Worm (Caenorhabditis elegans): Measurements from ENCODE around the gene F22E5.11.
A peak's percentile ranks its signal among the peaks of the same experiment; 100 is the strongest.

F22E5.11 gene

ce11 chrII:2649015-2649414, 4.6 kb upstream of the F22E5.11 start (continued):
- TF ChIP-seq nhr-12 (tag; optimal IDR thresholded peaks at IDR 0.05), result no peak
- no peak for TF ChIP-seq fos-1 (tag; optimal IDR thresholded peaks at IDR 0.05)
- TF ChIP-seq nhr-90 (tag; optimal IDR thresholded peaks at IDR 0.05; ENCODE audit: poor library complexity), result no peak
- TF ChIP-seq nhr-19 (GFP tag; conservative IDR thresholded peaks at IDR 0.05), result 0 out of 2 replicates have a peak, but pooled peaks have one; percentile 9
- no peak for TF ChIP-seq lir-3 (tag; optimal IDR thresholded peaks at IDR 0.05; ENCODE audit: poor library complexity)
- TF ChIP-seq unc-98 (GFP tag; IDR thresholded peaks at IDR 0.05), result no peak
- no peak for TF ChIP-seq sup-37 (GFP tag; optimal IDR thresholded peaks at IDR 0.05)
- peak; percentile 5 to 11 for TF ChIP-seq lin-35 (GFP tag; optimal IDR thresholded peaks at IDR 0.05)
- TF ChIP-seq aly-2 (tag; optimal IDR thresholded peaks at IDR 0.05), result no peak
- TF ChIP-seq unc-62 (GFP tag; optimal IDR thresholded peaks at IDR 0.05), result no peak
- TF ChIP-seq nhr-77 (tag; optimal IDR thresholded peaks at IDR 0.05), result no peak
- TF ChIP-seq hpl-2 (GFP tag; optimal IDR thresholded peaks at IDR 0.05), result no peak
- TF ChIP-seq dpl-1 (GFP tag; optimal IDR thresholded peaks at IDR 0.05), result peak; percentile 9 to 54 (median 35)
- peak; percentile 61 for TF ChIP-seq nhr-71 (tag; optimal IDR thresholded peaks at IDR 0.05)
- TF ChIP-seq fkh-8 (tag; optimal IDR thresholded peaks at IDR 0.05), result peak; percentile 52
- no peak for TF ChIP-seq unc-30 (tag; optimal IDR thresholded peaks at IDR 0.05)
- TF ChIP-seq pax-3 (tag; optimal IDR thresholded peaks at IDR 0.05), result no peak
- TF ChIP-seq irx-1 (tag; optimal IDR thresholded peaks at IDR 0.05), result no peak
- peak; percentile 44 for TF ChIP-seq mep-1 (tag; optimal IDR thresholded peaks at IDR 0.05)
- TF ChIP-seq swsn-7 (tag; optimal IDR thresholded peaks at IDR 0.05), result peak; percentile 47
- no peak for TF ChIP-seq ceh-63 (GFP tag; optimal IDR thresholded peaks at IDR 0.05)
- TF ChIP-seq tlp-1 (tag; optimal IDR thresholded peaks at IDR 0.05), result no peak
- TF ChIP-seq fkh-4 (tag; optimal IDR thresholded peaks at IDR 0.05; ENCODE audit: borderline replicate concordance), result no peak
- peak; percentile 49 for TF ChIP-seq nhr-20 (tag; optimal IDR thresholded peaks at IDR 0.05)
- no peak for TF ChIP-seq nhr-84 (tag; optimal IDR thresholded peaks at IDR 0.05)
- TF ChIP-seq zip-4 (GFP tag; optimal IDR thresholded peaks at IDR 0.05), result no peak
- TF ChIP-seq C16A3.4 (tag; optimal IDR thresholded peaks at IDR 0.05), result no peak

- TF ChIP-seq xbp-1 (tag; optimal IDR thresholded peaks at IDR 0.05), result peak; percentile 2
Measured at ce11 chrII:2646756-2647155, 2.4 kb upstream of the F22E5.11 start, which contains the start of gene F22E5.12. Gene F22E5.12 (minus strand): TSS chrII:2646856.

ce11 chrII:2641777-2642176, 2.6 kb downstream of the F22E5.11 start, which contains the start of gene F22E5.7:
Gene F22E5.7 (plus strand): TSS chrII:2642077.
- TF ChIP-seq hpl-2 (GFP tag; optimal IDR thresholded peaks at IDR 0.05) (no peak), aly-2 (tag; optimal IDR thresholded peaks at IDR 0.05) (no peak), lir-3 (tag; optimal IDR thresholded peaks at IDR 0.05; ENCODE audit: poor library complexity) (no peak), egl-27 (tag; optimal IDR thresholded peaks at IDR 0.05) (no peak), nhr-12 (tag; optimal IDR thresholded peaks at IDR 0.05) (no peak), lin-15B (tag; optimal IDR thresholded peaks at IDR 0.05) (no peak), unc-30 (tag; optimal IDR thresholded peaks at IDR 0.05) (no peak), jun-1 (tag; optimal IDR thresholded peaks at IDR 0.05) (no peak), nhr-71 (tag; optimal IDR thresholded peaks at IDR 0.05) (no peak), fkh-8 (tag; optimal IDR thresholded peaks at IDR 0.05) (no peak), mab-9 (GFP tag; IDR thresholded peaks at IDR 0.05) (no peak), fkh-4 (tag; optimal IDR thresholded peaks at IDR 0.05; ENCODE audit: borderline replicate concordance) (no peak)

- TF ChIP-seq ceh-90 (tag; optimal IDR thresholded peaks at IDR 0.05) (no peak), nhr-19 (GFP tag; conservative IDR thresholded peaks at IDR 0.05) (no peak), nhr-237 (tag; optimal IDR thresholded peaks at IDR 0.05) (no peak), irx-1 (tag; optimal IDR thresholded peaks at IDR 0.05) (no peak), fkh-4 (tag; optimal IDR thresholded peaks at IDR 0.05; ENCODE audit: borderline replicate concordance) (no peak), unc-86 (tag; optimal IDR thresholded peaks at IDR 0.05) (no peak), dpl-1 (GFP tag; optimal IDR thresholded peaks at IDR 0.05) (no peak), unc-30 (tag; optimal IDR thresholded peaks at IDR 0.05) (no peak), skn-1 (tag; optimal IDR thresholded peaks at IDR 0.05) (no peak), aly-2 (tag; optimal IDR thresholded peaks at IDR 0.05) (no peak), grh-1 (GFP tag; IDR thresholded peaks at IDR 0.05) (no peak), alr-1 (tag; optimal IDR thresholded peaks at IDR 0.05; ENCODE audit: borderline replicate concordance) (no peak), fkh-8 (tag; optimal IDR thresholded peaks at IDR 0.05) (no peak), swsn-7 (tag; optimal IDR thresholded peaks at IDR 0.05) (no peak), blmp-1 (tag; optimal IDR thresholded peaks at IDR 0.05) (no peak), jun-1 (tag; optimal IDR thresholded peaks at IDR 0.05) (no peak), ama-1 (optimal IDR thresholded peaks at IDR 0.05) (no peak), nhr-20 (tag; optimal IDR thresholded peaks at IDR 0.05) (no peak), ceh-82 (tag; optimal IDR thresholded peaks at IDR 0.05) (no peak), fkh-10 (GFP tag; optimal IDR thresholded peaks at IDR 0.05) (no peak)
Measured at ce11 chrII:2640982-2641381, 3.4 kb downstream of the F22E5.11 start, which contains the start of gene F22E5.23. Gene F22E5.23 (plus strand): TSS chrII:2641282.
